Worm (Caenorhabditis elegans) whole organism, L1 larva: ENCODE data around the gene nep-10.

Source experiments
- ama-1 ChIP-seq: fragments of 150-350 bp; optimal IDR thresholded peaks from 2 replicates; lab custom pipeline; 2014
- blmp-1 ChIP-seq: fragments of 150-350 bp; optimal IDR thresholded peaks from 2 replicates; lab custom pipeline; 2014; ENCODE audit warnings: missing biosample characterization, missing genetic modification characterization
- ceh-63 ChIP-seq: fragments of 200-800 bp; sonication (Bioruptor generic); optimal IDR thresholded peaks from 2 replicates; lab custom pipeline; 2018; ENCODE audit warnings: mild to moderate bottlenecking, missing genetic modification characterization, missing compliant biosample characterization
- ces-1 ChIP-seq: fragments of 150-350 bp; optimal IDR thresholded peaks from 2 replicates; lab custom pipeline; 2014; ENCODE audit warnings: missing biosample characterization, missing genetic modification reagents, missing genetic modification characterization
- elt-2 ChIP-seq: sonication (generic microtip); optimal IDR thresholded peaks from 2 replicates; lab custom pipeline; 2016; ENCODE audit warnings: missing genetic modification characterization, mild to moderate bottlenecking, inconsistent platforms, missing compliant biosample characterization, missing genetic modification reagents
- elt-3 ChIP-seq, 6 experiments: fragments of 150-350 bp in 1 of 6; sonication (generic microtip); optimal IDR thresholded peaks; 2 replicates each; lab custom pipeline; 2017 to 2018; ENCODE audit warnings: missing biosample characterization in 6 of 6, missing genetic modification characterization in 6 of 6, inconsistent platforms in 1 of 6
- irx-1 ChIP-seq: sonication (generic microtip); optimal IDR thresholded peaks from 2 replicates; lab custom pipeline; 2016; ENCODE audit warnings: missing genetic modification characterization, missing compliant biosample characterization
- nhr-12 ChIP-seq: sonication (generic microtip); optimal IDR thresholded peaks from 2 replicates; lab custom pipeline; 2017; ENCODE audit warnings: missing biosample characterization, missing genetic modification characterization
- nhr-76 ChIP-seq: sonication (generic microtip); optimal IDR thresholded peaks from 2 replicates; lab custom pipeline; 2017; ENCODE audit warnings: missing biosample characterization, missing genetic modification characterization
- nhr-77 ChIP-seq: fragments of 150-350 bp; optimal IDR thresholded peaks from 2 replicates; lab custom pipeline; 2014; ENCODE audit warnings: missing biosample characterization, missing genetic modification characterization
- nhr-90 ChIP-seq: sonication (generic microtip); optimal IDR thresholded peaks from 2 replicates; lab custom pipeline; 2016; ENCODE audit warnings: mild to moderate bottlenecking, missing genetic modification characterization, missing compliant biosample characterization; ENCODE audit not compliant: poor library complexity
- tbx-2 ChIP-seq: sonication (generic microtip); optimal IDR thresholded peaks from 2 replicates; lab custom pipeline; 2016; ENCODE audit warnings: missing genetic modification characterization, missing compliant biosample characterization
- xbp-1 ChIP-seq: sonication (generic microtip); optimal IDR thresholded peaks from 2 replicates; lab custom pipeline; 2016; ENCODE audit warnings: missing genetic modification characterization, missing compliant biosample characterization

- TF ChIP-seq irx-1 (tag; lab: Kevin White, UChicago) (no peak), nhr-12 (tag; lab: Kevin White, UChicago) (no peak), xbp-1 (tag; lab: Kevin White, UChicago) (no peak), nhr-77 (tag; lab: Kevin White, UChicago) (no peak), blmp-1 (tag; lab: Kevin White, UChicago) (no peak), ama-1 (no peak), ces-1 (GFP tag; lab: Kevin White, UChicago) (no peak), tbx-2 (no peak), nhr-90 (tag; lab: Kevin White, UChicago) (no peak), nhr-76 (no peak), ceh-63 (GFP tag; lab: Kevin White, UChicago) (no peak), elt-2 (tag; lab: Kevin White, UChicago) (no peak), elt-3 (tag; optimal IDR thresholded peaks at IDR 0.05; lab: Kevin White, UChicago) (no peak)
Measured at ce11 chrII:3443154-3443553, 40.4 kb upstream of the nep-10 start, which contains the start of gene C16C8.22.
